Fruit fly (Drosophila melanogaster): ENCODE results near the gene CG31516.

The CG31516 gene

dm6 chr3R:4229137-4229764 lies 9.3 kb upstream of the CG31516 start, which contains the start of gene DhpD (continued):
- no peak for TF ChIP-seq CG2875 (GFP tag; optimal IDR thresholded peaks at IDR 0.05)
- no peak for TF ChIP-seq Deaf1 (tag; optimal IDR thresholded peaks at IDR 0.05)
- TF ChIP-seq Doc3 (GFP tag; IDR thresholded peaks at IDR 0.05; ENCODE audit: partially characterized antibody): no peak
- TF ChIP-seq tap (tag; optimal IDR thresholded peaks at IDR 0.05): peak; percentile 50
- peak; percentile 66 for TF ChIP-seq zen (tag; optimal IDR thresholded peaks at IDR 0.05)
- no peak for TF ChIP-seq ab (GFP tag; optimal IDR thresholded peaks at IDR 0.05)
- no peak for TF ChIP-seq en (GFP tag; optimal IDR thresholded peaks at IDR 0.05)
- TF ChIP-seq Atf3 (GFP tag; optimal IDR thresholded peaks at IDR 0.05): no peak
- peak; percentile 72 for TF ChIP-seq CG1233 (GFP tag; optimal IDR thresholded peaks at IDR 0.05)
- TF ChIP-seq onecut (GFP tag; IDR thresholded peaks at IDR 0.05): peak; percentile 60
- peak; percentile 66 for TF ChIP-seq CG7987 (GFP tag; optimal IDR thresholded peaks at IDR 0.05)
- TF ChIP-seq Hr51 (GFP tag; optimal IDR thresholded peaks at IDR 0.05): peak; percentile 28 to 65
- TF ChIP-seq her (GFP tag; optimal IDR thresholded peaks at IDR 0.05): peak; percentile 28
- peak; percentile 48 for TF ChIP-seq ssp (GFP tag; IDR thresholded peaks at IDR 0.05)
- TF ChIP-seq ttk (GFP tag; IDR thresholded peaks at IDR 0.05): peak; percentile 68
- TF ChIP-seq h (optimal IDR thresholded peaks at IDR 0.05): no peak
- no peak for TF ChIP-seq aop (GFP tag; IDR thresholded peaks at IDR 0.05)
- no peak for TF ChIP-seq ATbp (GFP tag; optimal IDR thresholded peaks at IDR 0.05)
- peak; percentile 74; the same call in 2 of the 3 replicates for TF ChIP-seq Opbp (GFP tag; IDR thresholded peaks at IDR 0.05; ENCODE audit: partially characterized antibody)
- no peak for TF ChIP-seq kay (GFP tag; optimal IDR thresholded peaks at IDR 0.05)
- TF ChIP-seq Oaz (GFP tag; IDR thresholded peaks at IDR 0.05): no peak
- peak in 1 of 2 experiments; percentile 56 for TF ChIP-seq Eip74EF (GFP tag; optimal IDR thresholded peaks at IDR 0.05)
- TF ChIP-seq CG11695 (GFP tag; IDR thresholded peaks at IDR 0.05): 0 out of 3 replicates have a peak, but pooled peaks have one; percentile 32
- TF ChIP-seq Elba2 (GFP tag; optimal IDR thresholded peaks at IDR 0.05): no peak
- TF ChIP-seq CG14050 (GFP tag; IDR thresholded peaks at IDR 0.05): no peak
- TF ChIP-seq CG1832 (GFP tag; optimal IDR thresholded peaks at IDR 0.05): no peak
- peak; percentile 38; the same call in 1 of the 2 replicates for TF ChIP-seq gsb (GFP tag; IDR thresholded peaks at IDR 0.05)
- peak; percentile 43; the same call in 2 of the 3 replicates for TF ChIP-seq Mrtf (GFP tag; IDR thresholded peaks at IDR 0.05)
- no peak for TF ChIP-seq HLHmδ (GFP tag; optimal IDR thresholded peaks at IDR 0.05)
- peak; percentile 6 for TF ChIP-seq CG8089 (GFP tag; optimal IDR thresholded peaks at IDR 0.05)
- peak; percentile 73 for TF ChIP-seq Dip3 (GFP tag; optimal IDR thresholded peaks at IDR 0.05)
- TF ChIP-seq Hand (GFP tag; optimal IDR thresholded peaks at IDR 0.05): no peak
- peak; percentile 36; the same call in 1 of the 2 replicates for TF ChIP-seq CG4730 (GFP tag; IDR thresholded peaks at IDR 0.05)
- peak; percentile 17 for TF ChIP-seq CG13123 (GFP tag; optimal IDR thresholded peaks at IDR 0.05)
- no peak for TF ChIP-seq eve (GFP tag; optimal IDR thresholded peaks at IDR 0.05)
- peak; percentile 72 for TF ChIP-seq CG31441 (GFP tag; IDR thresholded peaks at IDR 0.05)
- TF ChIP-seq CG2712 (tag; optimal IDR thresholded peaks at IDR 0.05): peak; percentile 79
- TF ChIP-seq Hsf (GFP tag; optimal IDR thresholded peaks at IDR 0.05): peak; percentile 56
- peak; percentile 29 for TF ChIP-seq gro (GFP tag; optimal IDR thresholded peaks at IDR 0.05)
- TF ChIP-seq stwl (tag; optimal IDR thresholded peaks at IDR 0.05): peak; percentile 15
- peak; percentile 36 for TF ChIP-seq pum (GFP tag; optimal IDR thresholded peaks at IDR 0.05)
- no peak for TF ChIP-seq ERR (GFP tag; optimal IDR thresholded peaks at IDR 0.05)
- peak; percentile 87 for TF ChIP-seq CG2678 (tag; optimal IDR thresholded peaks at IDR 0.05)
- peak; percentile 73 for TF ChIP-seq CG11247 (GFP tag; IDR thresholded peaks at IDR 0.05)
- TF ChIP-seq CrebB (tag; optimal IDR thresholded peaks at IDR 0.05): no peak
- TF ChIP-seq gce (GFP tag; IDR thresholded peaks at IDR 0.05): no peak
- no peak for TF ChIP-seq hkb (optimal IDR thresholded peaks at IDR 0.05)
- peak; percentile 81 for TF ChIP-seq hkb (GFP tag; IDR thresholded peaks at IDR 0.05)
- TF ChIP-seq lola (GFP tag; optimal IDR thresholded peaks at IDR 0.05): peak in 1 of 3 experiments; percentile 5
- TF ChIP-seq CG7372 (GFP tag; IDR thresholded peaks at IDR 0.05): peak; percentile 48; the same call in 1 of the 2 replicates
